Worm (Caenorhabditis elegans) whole organism, midembryonic: ENCODE measurements around the gene pcrg-1.

Experiments used
- T22C8.4 ChIP-seq: fragments of 200-800 bp; sonication (Bioruptor generic); IDR thresholded peaks from 2 replicates; pipeline ENCODE4 v1.3.6; 2022; ENCODE audit warnings: missing genetic modification characterization, missing compliant biosample characterization
- cog-1 ChIP-seq: sonication (generic microtip); optimal IDR thresholded peaks from 2 replicates; lab custom pipeline; 2016; ENCODE audit warnings: missing genetic modification characterization, missing compliant biosample characterization
- flt-1 ChIP-seq: fragments of 200-800 bp; sonication (Bioruptor generic); IDR thresholded peaks from 2 replicates; pipeline ENCODE4 v1.3.6; 2022; ENCODE audit warnings: missing genetic modification characterization, missing compliant biosample characterization
- klf-2 ChIP-seq: fragments of 200-800 bp; sonication (Bioruptor generic); conservative IDR thresholded peaks from 2 replicates; pipeline ENCODE4 v1.3.6; 2022; ENCODE audit warnings: missing genetic modification reagents, missing genetic modification characterization, missing compliant biosample characterization
- med-1 ChIP-seq: sonication (generic microtip); optimal IDR thresholded peaks from 2 replicates; lab custom pipeline; 2017; ENCODE audit warnings: missing genetic modification characterization, mild to moderate bottlenecking, missing compliant biosample characterization, antibody characterized with exemption, missing genetic modification reagents; ENCODE audit not compliant: insufficient read depth
- ref-1 ChIP-seq: fragments of 200-800 bp; sonication (Bioruptor generic); conservative IDR thresholded peaks from 2 replicates; pipeline ENCODE4 v1.3.6; 2022; ENCODE audit warnings: missing genetic modification reagents, missing genetic modification characterization, missing compliant biosample characterization
- tab-1 ChIP-seq: fragments of 200-800 bp; sonication (Bioruptor generic); IDR thresholded peaks from 2 replicates; pipeline ENCODE4 v1.3.6; 2022; ENCODE audit warnings: missing genetic modification characterization, missing compliant biosample characterization
- ztf-29 ChIP-seq: fragments of 200-800 bp; sonication (Bioruptor generic); IDR thresholded peaks from 2 replicates; pipeline ENCODE4 v1.3.6; 2022; ENCODE audit warnings: missing genetic modification reagents, missing genetic modification characterization, missing compliant biosample characterization

ce11 chrII:7205388-7205787 is 5.0 kb downstream of the pcrg-1 start, which contains the start of gene srd-59:
- TF ChIP-seq tab-1 (GFP tag; lab: Robert Waterston, UW) (no peak), ztf-29 (GFP tag; lab: Robert Waterston, UW) (no peak), klf-2 (GFP tag; lab: Robert Waterston, UW) (no peak), cog-1 (tag; lab: Kevin White, UChicago) (no peak), flt-1 (no peak), ref-1 (no peak), T22C8.4 (GFP tag; lab: Robert Waterston, UW) (no peak), med-1 (GFP tag; lab: Kevin White, UChicago) (no peak)
